Worm (Caenorhabditis elegans) whole organism, dauer: ENCODE measurements around the gene cdkl-1.

ENCODE experiments used
- unc-62 ChIP-seq: sonication (generic microtip); optimal IDR thresholded peaks from 2 replicates; lab custom pipeline; 2017; ENCODE audit warnings: missing biosample characterization, missing genetic modification reagents, missing genetic modification characterization

cdkl-1 gene

DNA sequence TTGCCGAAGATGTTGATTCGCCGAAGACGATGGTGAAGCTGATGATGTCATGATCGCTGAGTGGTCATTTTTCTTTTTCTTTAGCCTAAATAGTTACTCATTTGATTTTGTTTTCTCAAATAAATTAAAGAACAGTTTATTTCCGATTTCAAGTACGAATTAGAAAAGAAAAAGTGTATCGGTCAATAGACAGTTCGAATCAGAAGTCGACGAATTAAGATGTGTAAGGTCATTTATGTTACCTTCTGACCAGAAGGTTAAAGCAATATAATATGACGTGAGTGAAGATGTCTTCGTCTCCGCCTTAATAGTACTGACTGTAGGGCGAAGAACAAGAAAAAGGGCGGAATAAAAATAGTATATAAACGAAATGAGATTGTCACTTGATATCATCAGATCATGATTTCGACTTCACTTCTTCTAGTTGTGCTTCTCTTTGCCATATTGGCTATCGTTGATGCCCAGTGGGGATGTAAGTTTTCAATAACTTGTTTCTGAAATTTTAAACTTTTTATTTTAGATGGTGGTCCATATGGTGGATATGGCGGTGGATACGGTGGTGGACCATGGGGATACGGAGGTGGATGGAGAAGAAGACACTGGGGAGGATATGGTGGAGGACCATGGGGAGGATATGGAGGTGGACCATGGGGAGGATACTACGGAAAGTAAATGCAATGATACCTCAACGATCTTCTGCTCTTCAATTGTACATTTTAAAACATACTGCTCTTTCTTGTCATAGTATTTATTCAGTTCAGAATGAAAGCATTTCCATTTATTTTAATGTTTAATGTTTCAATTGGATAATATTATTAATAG is 48.5 kb downstream of the cdkl-1 start, which contains the start of the genes T19C4.24 and nlp-33:
T19C4.24 (minus strand) TSS at position 51 of the 822 bp plus-strand sequence.
nlp-33 (plus strand) TSS at position 389 of the 822 bp plus-strand sequence.
- no peak for TF ChIP-seq unc-62 (GFP tag; lab: Kevin White, UChicago)

DNA sequence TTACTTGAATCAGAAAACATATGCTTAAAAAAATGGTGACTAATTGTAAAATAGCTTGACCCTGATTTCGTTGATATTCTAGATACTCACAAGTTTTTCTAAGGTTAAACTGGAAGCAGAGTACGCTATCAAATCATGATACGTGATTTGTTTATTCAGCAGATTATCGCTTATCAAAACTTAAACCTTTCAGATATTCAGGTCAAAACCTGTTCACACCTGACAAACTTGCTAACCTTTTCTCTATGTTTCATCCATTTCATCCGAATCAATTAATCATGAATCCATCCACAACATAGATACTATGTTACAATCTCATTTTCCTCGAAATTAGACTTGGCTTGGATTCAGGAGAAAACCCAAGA is 49.1 kb downstream of the cdkl-1 start:
- TF ChIP-seq unc-62 (GFP tag; lab: Kevin White, UChicago), result no peak

DNA sequence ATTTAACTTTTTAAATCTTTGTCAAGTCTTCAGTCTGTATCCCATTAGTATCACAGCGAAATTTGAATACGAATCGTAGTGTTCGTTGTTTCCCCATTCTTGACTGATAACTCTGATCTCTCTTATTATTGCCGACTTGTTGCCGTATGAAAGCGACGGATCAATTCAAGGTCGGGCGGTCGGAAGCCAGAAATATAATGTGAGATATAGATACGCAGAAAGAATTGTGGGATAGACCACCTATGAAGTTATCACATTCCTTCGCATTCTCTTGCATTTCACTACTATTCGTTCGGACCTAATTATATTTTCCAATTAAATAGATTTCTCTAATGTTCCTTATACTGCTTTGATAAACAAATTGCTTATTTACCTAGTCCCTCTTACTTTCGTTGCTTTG is 50.3 kb downstream of the cdkl-1 start:
- TF ChIP-seq unc-62 (GFP tag; lab: Kevin White, UChicago), result no peak

DNA sequence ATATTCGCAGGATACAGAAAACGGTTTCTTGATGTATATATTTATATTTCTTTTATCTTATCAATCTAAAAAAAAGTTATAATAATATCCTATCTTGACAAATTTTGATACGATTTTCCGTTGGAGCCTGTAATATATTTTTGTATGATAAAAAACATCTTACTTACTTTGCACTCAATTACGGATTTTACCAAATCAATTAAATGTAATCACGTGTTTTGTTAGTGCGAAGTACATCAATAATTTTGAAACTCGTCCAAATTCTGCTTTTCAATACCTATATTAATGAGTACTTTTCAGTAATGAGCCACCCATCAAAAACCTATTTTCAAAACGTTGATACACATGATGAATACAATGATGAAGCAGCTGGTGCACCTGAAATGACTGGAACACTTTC is 50.7 kb downstream of the cdkl-1 start, which contains the start of gene T19C4.1:
T19C4.1 (plus strand) TSS at position 301 of the 400 bp plus-strand sequence.
- no peak for TF ChIP-seq unc-62 (GFP tag; lab: Kevin White, UChicago)

DNA sequence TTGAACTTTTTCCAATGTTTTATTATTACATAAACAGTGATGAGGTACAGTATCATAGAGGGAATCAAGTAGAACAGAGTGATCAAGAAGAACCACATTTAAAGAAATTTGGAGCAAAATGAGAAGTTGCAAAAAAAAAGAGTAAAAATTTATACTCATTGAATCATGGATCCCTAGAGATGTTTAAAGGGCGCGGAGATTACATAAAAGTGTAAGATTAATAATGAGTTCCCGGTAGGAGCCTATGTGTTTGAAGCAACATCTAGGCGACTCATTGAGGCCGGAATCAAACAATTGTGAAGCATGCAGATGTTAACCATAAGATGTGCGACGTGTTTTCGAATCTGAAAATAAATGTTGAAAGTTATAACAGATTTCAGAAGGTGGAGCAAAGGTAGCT is 53.6 kb downstream of the cdkl-1 start, which contains the start of gene srg-39:
srg-39 (minus strand) TSS at position 101 of the 400 bp plus-strand sequence.
- TF ChIP-seq unc-62 (GFP tag; lab: Kevin White, UChicago), result no peak

DNA sequence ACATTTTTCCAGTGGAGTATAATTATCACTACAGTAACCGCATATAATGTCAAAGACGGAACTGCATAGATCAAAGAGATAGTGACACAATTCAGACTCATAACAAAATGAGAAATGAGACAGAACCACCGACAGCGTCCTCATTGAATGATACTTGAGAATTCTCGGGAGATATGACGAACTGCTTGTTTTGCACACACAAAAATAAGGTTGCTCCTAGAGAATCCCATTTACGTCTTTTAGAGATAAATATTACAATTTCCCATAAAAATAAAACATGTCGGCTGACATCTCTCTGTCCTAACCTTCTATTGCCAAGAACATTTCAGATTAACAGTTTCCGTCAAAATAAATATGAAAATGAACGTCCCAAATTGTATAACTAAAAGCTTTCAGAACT is 56.9 kb downstream of the cdkl-1 start, which contains the start of gene srg-38:
srg-38 (minus strand) TSS at position 101 of the 400 bp plus-strand sequence.
- no peak for TF ChIP-seq unc-62 (GFP tag; lab: Kevin White, UChicago)

DNA sequence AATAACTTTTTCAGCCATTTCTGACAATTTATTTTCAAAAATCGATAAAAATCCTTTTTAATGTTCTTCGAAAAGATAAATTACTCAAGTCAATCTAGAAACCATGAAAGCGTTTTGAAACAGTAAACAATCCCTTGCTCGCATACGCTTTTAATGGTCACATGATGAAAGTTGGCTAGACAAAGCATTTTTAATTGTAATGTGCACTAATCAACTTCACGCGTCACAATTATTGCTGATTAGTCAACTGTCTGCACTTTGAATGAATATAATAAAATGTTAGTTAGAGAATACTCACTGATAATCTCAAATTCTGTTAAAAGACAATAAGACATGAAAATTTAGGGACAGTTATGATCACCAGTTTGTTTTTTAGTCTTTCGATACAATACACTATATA is 57.9 kb downstream of the cdkl-1 start:
- no peak for TF ChIP-seq unc-62 (GFP tag; lab: Kevin White, UChicago)
